Worm (Caenorhabditis elegans): ENCODE data around the gene srr-6.

The srr-6 gene

DNA sequence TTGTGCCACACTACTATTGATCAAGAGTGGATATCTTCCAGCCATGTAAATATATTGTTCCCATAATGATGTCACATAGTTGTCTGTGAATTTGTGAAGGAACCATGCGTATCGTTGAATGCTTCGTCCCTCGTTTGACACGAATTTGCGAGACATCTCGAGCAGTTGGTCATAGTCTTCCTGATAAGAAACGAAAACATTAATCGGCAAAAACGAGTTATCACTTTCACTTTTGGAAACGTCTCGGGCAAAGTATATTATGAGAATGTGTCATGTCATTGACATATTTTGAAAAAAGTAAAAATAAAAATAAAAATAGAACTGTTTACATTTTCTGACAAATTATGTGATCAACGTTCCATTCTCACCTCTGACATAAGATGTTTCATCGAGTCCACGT, 13.8 kb downstream of the srr-6 start:
- TF ChIP-seq elt-2 (tag; optimal IDR thresholded peaks at IDR 0.05), result peak; percentile 72
- peak; percentile 47 for TF ChIP-seq blmp-1 (tag; optimal IDR thresholded peaks at IDR 0.05)
- no peak for TF ChIP-seq unc-130 (tag; optimal IDR thresholded peaks at IDR 0.05)
- TF ChIP-seq lin-14 (GFP tag; optimal IDR thresholded peaks at IDR 0.05), result peak; percentile 11

DNA sequence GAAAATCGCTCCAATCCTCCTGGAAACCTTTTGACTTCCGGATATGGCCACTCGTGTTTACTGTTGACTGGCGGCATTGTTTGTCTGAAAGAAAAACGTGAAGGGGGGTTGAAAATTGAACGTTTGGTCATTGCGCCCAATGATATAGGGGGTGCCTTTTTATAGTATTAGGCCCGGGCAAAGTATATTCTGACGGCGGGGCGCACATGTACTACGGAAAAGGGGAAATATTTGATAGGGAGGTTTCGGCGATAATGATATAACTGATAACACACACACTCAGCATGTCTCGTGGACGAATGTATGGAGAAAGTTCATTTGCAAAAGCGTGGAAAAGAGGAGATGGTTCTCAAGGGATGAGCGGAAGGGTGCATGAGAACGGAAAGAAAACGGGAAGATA, 15.0 kb downstream of the srr-6 start, which contains the start of gene cpt-4:
TSS of gene cpt-4 (minus strand) at position 84 of the 400 bp plus-strand sequence.
- TF ChIP-seq elt-3 (tag; optimal IDR thresholded peaks at IDR 0.05), result peak in 1 of 6 experiments; percentile 36
- peak; percentile 33 for TF ChIP-seq lin-14 (GFP tag; optimal IDR thresholded peaks at IDR 0.05)
- TF ChIP-seq dsc-1 (tag; optimal IDR thresholded peaks at IDR 0.05), result no peak
- TF ChIP-seq sup-37 (GFP tag; optimal IDR thresholded peaks at IDR 0.05), result no peak
- peak; percentile 63 for TF ChIP-seq pqm-1 (tag; optimal IDR thresholded peaks at IDR 0.05)
- TF ChIP-seq skn-1 (tag; optimal IDR thresholded peaks at IDR 0.05), result no peak
- no peak for TF ChIP-seq snpc-4 (tag; optimal IDR thresholded peaks at IDR 0.05)
- peak; percentile 50 for TF ChIP-seq blmp-1 (tag; optimal IDR thresholded peaks at IDR 0.05)
- TF ChIP-seq mdl-1 (tag; optimal IDR thresholded peaks at IDR 0.05), result peak in 1 of 2 experiments; percentile 33
- peak; percentile 79 for TF ChIP-seq elt-2 (tag; optimal IDR thresholded peaks at IDR 0.05)
- no peak for TF ChIP-seq aha-1 (tag; optimal IDR thresholded peaks at IDR 0.05)
- no peak for TF ChIP-seq mef-2 (tag; optimal IDR thresholded peaks at IDR 0.05)
- no peak for TF ChIP-seq zag-1 (tag; optimal IDR thresholded peaks at IDR 0.05)
- no peak for TF ChIP-seq ceh-63 (GFP tag; optimal IDR thresholded peaks at IDR 0.05)
- no peak for TF ChIP-seq nhr-77 (tag; optimal IDR thresholded peaks at IDR 0.05)
- no peak for TF ChIP-seq mep-1 (tag; optimal IDR thresholded peaks at IDR 0.05)
- no peak for TF ChIP-seq alr-1 (tag; optimal IDR thresholded peaks at IDR 0.05; ENCODE audit: borderline replicate concordance)
- TF ChIP-seq nhr-85 (tag), result peak; percentile 30
- TF ChIP-seq ces-1 (GFP tag; optimal IDR thresholded peaks at IDR 0.05), result no peak
- TF ChIP-seq nhr-12 (tag; optimal IDR thresholded peaks at IDR 0.05), result no peak
- no peak for TF ChIP-seq nhr-20 (tag; optimal IDR thresholded peaks at IDR 0.05)
- TF ChIP-seq C16A3.4 (tag; optimal IDR thresholded peaks at IDR 0.05), result no peak
- TF ChIP-seq vab-15 (tag; optimal IDR thresholded peaks at IDR 0.05), result no peak
- TF ChIP-seq unc-86 (tag; optimal IDR thresholded peaks at IDR 0.05), result no peak
- no peak for TF ChIP-seq ceh-8 (GFP tag; optimal IDR thresholded peaks at IDR 0.05)
- peak in 1 of 2 experiments; percentile 10 for TF ChIP-seq lin-35 (GFP tag; optimal IDR thresholded peaks at IDR 0.05)
- no peak for TF ChIP-seq lir-3 (tag; optimal IDR thresholded peaks at IDR 0.05; ENCODE audit: poor library complexity)

DNA sequence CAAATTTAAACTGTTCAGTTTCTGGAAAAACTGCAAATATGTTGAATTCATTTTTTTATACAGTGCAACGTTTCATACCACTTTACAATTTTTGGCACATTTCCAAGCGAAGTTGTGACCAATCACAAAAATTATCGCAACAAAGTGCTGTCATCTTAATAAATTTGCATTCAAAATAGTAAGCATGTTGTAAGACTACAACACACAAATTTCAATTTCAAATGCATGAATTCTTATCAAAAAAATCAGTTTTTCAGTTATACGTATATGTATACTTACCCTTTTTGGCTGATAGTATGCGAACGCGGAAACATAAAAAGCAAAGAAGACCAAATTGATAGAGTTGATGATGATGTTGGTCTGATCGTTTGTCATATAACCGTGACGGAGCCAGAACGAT, 17.6 kb downstream of the srr-6 start:
- TF ChIP-seq lin-14 (GFP tag; optimal IDR thresholded peaks at IDR 0.05), result peak; percentile 18
- no peak for TF ChIP-seq zip-4 (GFP tag; optimal IDR thresholded peaks at IDR 0.05)
- TF ChIP-seq hlh-17 (GFP tag; optimal IDR thresholded peaks at IDR 0.05; ENCODE audit: borderline replicate concordance), result no peak
- no peak for TF ChIP-seq lsy-2 (tag; optimal IDR thresholded peaks at IDR 0.05)
- TF ChIP-seq lin-13 (GFP tag; optimal IDR thresholded peaks at IDR 0.05), result no peak
- peak; percentile 66 for TF ChIP-seq elt-2 (tag; optimal IDR thresholded peaks at IDR 0.05)
- no peak for TF ChIP-seq unc-98 (GFP tag; IDR thresholded peaks at IDR 0.05)
- no peak for TF ChIP-seq efl-1 (optimal IDR thresholded peaks at IDR 0.05)
- TF ChIP-seq efl-1 (GFP tag; optimal IDR thresholded peaks at IDR 0.05 in 1 of 2), result peak in 1 of 2 experiments; percentile 83

DNA sequence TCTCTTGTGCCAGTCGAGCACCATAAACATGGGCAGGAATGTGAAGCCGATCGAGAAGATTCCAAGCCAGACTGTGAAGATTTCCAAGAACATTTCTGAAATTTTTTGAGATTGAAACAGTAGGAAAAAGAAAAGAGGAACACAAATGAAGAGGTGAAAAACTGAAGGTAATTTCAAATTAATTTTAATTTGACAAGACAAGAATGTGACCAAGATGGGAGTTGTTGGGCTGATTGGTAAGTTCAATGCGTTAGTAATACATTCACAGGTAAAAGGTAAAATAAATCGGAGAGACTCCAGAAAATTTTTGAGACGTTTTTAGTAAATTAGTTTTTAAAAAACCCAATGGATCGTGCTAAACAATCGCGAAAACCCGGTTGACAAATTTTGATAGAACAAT, 18.1 kb downstream of the srr-6 start, which contains the start of gene swt-7:
TSS of gene swt-7 (minus strand) at position 101 of the 400 bp plus-strand sequence.
- no peak for TF ChIP-seq rnt-1 (tag; optimal IDR thresholded peaks at IDR 0.05)

DNA sequence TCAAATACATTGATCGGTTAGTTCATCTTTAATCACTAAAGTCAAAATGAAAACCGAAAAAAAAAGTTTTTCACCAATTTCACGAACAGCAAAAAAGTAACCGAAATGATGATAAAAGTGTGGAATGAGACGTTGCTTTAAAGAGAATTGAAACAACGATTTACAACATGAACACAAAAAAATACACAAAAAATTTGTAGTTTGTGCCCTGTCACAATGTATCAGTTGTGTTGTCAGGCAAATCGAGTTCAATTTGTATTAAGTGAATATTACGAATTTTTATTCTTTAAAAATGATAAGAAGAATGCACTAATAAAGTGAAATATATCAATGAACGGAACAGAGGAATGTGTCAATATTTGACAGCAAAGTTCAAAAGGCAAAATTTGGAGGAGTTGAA, 19.2 kb downstream of the srr-6 start:
- TF ChIP-seq skn-1 (tag; optimal IDR thresholded peaks at IDR 0.05) (peak; percentile 3), ceh-8 (GFP tag; optimal IDR thresholded peaks at IDR 0.05) (no peak), nhr-20 (tag; optimal IDR thresholded peaks at IDR 0.05) (no peak)
